Worm (Caenorhabditis elegans) whole organism, L1 larva: ENCODE measurements around the gene tex-2.

ENCODE experiments used
- aha-1 ChIP-seq: fragments of 150-350 bp; optimal IDR thresholded peaks from 2 replicates; lab custom pipeline; 2014; ENCODE audit warnings: missing biosample characterization, missing genetic modification characterization
- ama-1 ChIP-seq: fragments of 150-350 bp; optimal IDR thresholded peaks from 2 replicates; lab custom pipeline; 2014
- ceh-82 ChIP-seq, 3 experiments: fragments of 150-350 bp in 1 of 3; sonication (generic microtip) in 2 of 3; optimal IDR thresholded peaks; 2 replicates each; lab custom pipeline; 2014 to 2017; ENCODE audit warnings: missing biosample characterization in 3 of 3, missing genetic modification characterization in 3 of 3
- skn-1 ChIP-seq: fragments of 150-350 bp; optimal IDR thresholded peaks from 2 replicates; lab custom pipeline; 2014; ENCODE audit warnings: missing biosample characterization, missing genetic modification characterization

- TF ChIP-seq skn-1 (tag; lab: Kevin White, UChicago) (no peak), ceh-82 (tag; optimal IDR thresholded peaks at IDR 0.05; lab: Kevin White, UChicago) (peak in 2 of 3 experiments; percentile 21 to 49), ama-1 (no peak), aha-1 (no peak)
Measured at ce11 chrII:5820282-5820762, 53.1 kb downstream of the tex-2 start, which contains the start of gene ehs-1.
